Worm (Caenorhabditis elegans): ENCODE measurements around the gene zipt-16.
"Not testable (repeated sequence)": the region's sequence is repeated elsewhere in the genome, so short reads cannot be mapped to it uniquely, and the experiment has no call there.

zipt-16 gene

DNA sequence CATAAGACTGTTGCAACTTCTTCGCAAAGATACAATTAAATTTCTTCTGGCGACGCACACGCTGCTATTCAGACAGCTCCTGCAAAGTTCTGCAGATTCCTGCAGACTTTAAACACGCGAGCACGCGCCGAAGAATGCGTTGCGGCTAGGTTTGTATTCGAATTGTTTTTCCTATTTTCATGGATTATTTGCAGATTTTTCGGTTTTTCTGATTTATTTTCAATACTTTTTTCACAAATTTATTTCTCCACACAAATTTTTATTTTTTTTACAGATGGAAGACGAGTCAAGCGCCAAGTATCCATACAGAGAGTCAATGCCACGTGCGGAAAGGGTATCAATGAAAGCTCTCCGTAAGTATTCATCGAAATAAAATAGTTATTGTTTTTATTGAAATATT, 12.8 kb downstream of the zipt-16 start, which contains the start of gene T11F9.7:
T11F9.7 (plus strand) TSS at position 301 of the 400 bp plus-strand sequence.
- TF ChIP-seq mes-2 (tag; optimal IDR thresholded peaks at IDR 0.05; ENCODE audit: poor library complexity, severe bottlenecking); ctbp-1 (GFP tag; IDR thresholded peaks at IDR 0.05); zip-11 (GFP tag; IDR thresholded peaks at IDR 0.05): not testable (repeated sequence)

ce11 chrV:11478028-11478427, 15.2 kb downstream of the zipt-16 start:
- peak in 1 of 2 experiments; percentile 41 for TF ChIP-seq unc-62 (GFP tag; optimal IDR thresholded peaks at IDR 0.05 in 1 of 2)
- not testable (repeated sequence) for TF ChIP-seq unc-62 (tag; optimal IDR thresholded peaks at IDR 0.05)
- peak; percentile 53 for TF ChIP-seq unc-130 (GFP tag; optimal IDR thresholded peaks at IDR 0.05)

DNA sequence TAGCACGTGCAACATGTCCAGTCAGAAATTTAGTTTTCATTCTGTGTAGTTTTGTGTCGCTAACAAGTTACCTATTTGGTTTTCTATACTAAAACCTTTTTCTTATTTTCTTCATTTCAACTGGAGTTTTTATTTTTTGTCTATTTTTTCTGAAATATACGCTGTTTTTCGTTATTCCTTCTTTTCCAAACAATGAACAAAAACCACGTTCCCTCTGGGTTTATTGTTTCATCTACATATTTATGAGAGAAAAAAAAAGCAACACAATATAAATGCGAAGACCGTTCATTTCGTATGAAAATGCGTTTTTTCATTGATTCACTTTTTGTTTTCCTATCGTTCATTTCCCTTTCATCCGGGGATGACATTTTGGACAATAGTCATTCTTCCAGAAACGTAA, 16.6 kb downstream of the zipt-16 start, which contains the start of gene T11F9.22:
T11F9.22 (plus strand) TSS at position 301 of the 400 bp plus-strand sequence.
- TF ChIP-seq nhr-76 (tag; optimal IDR thresholded peaks at IDR 0.05), result no peak
- no peak for TF ChIP-seq nhr-10 (tag; optimal IDR thresholded peaks at IDR 0.05)
- no peak for TF ChIP-seq ceh-32 (tag; optimal IDR thresholded peaks at IDR 0.05; ENCODE audit: poor library complexity)
- TF ChIP-seq sdz-12 (GFP tag; optimal IDR thresholded peaks at IDR 0.05), result no peak
- no peak for TF ChIP-seq ama-1 (optimal IDR thresholded peaks at IDR 0.05)
- TF ChIP-seq dpl-1 (GFP tag; optimal IDR thresholded peaks at IDR 0.05), result no peak
- no peak for TF ChIP-seq nhr-11 (tag; optimal IDR thresholded peaks at IDR 0.05)

DNA sequence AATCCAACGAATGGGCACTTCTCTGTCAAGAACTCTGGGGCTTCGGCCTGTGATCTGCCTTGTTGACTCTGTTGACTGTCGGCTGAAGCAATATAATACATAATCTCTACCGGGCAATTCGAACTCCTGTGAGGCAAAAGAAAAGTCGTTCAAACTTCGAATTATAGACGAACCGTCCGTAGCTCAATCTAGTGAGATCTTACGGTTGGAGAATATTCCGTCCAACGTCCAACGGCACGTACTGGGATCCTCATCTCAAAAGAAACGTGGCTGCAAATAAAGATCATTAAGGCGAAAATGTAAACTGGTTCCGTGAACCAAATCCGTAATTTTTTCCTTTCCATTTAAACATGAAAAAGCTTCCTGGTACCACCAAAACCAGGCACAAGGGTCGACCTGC, 17.9 kb downstream of the zipt-16 start, which contains the start of gene T11F9.14:
T11F9.14 (minus strand) TSS at position 101 of the 400 bp plus-strand sequence.
- not testable (repeated sequence) for TF ChIP-seq ceh-28, zfp-2, fos-1 (tag; optimal IDR thresholded peaks at IDR 0.05)

ce11 chrV:11483580-11484092, 20.8 kb downstream of the zipt-16 start, which contains the start of gene col-157:
col-157 (plus strand) TSS chrV:11484042.
- TF ChIP-seq hmg-1.1 (GFP tag; IDR thresholded peaks at IDR 0.05); tag-97 (GFP tag; IDR thresholded peaks at IDR 0.05); nhr-28 (tag; optimal IDR thresholded peaks at IDR 0.05): not testable (repeated sequence)

ce11 chrV:11484404-11484803, 21.6 kb downstream of the zipt-16 start:
- TF ChIP-seq fkh-10 (GFP tag; optimal IDR thresholded peaks at IDR 0.05) (no peak), D1046.2 (GFP tag; IDR thresholded peaks at IDR 0.05) (no peak), set-16 (GFP tag; IDR thresholded peaks at IDR 0.05) (peak; percentile 87), egl-43 (GFP tag; IDR thresholded peaks at IDR 0.05) (no peak)

ce11 chrV:11485558-11485957, 22.7 kb downstream of the zipt-16 start, which contains the start of gene srh-1:
srh-1 (plus strand) TSS chrV:11485858.
- TF ChIP-seq ZK337.2 (GFP tag; IDR thresholded peaks at IDR 0.05) (no peak), F44E2.7 (GFP tag; IDR thresholded peaks at IDR 0.05) (no peak), lsy-2 (tag; optimal IDR thresholded peaks at IDR 0.05) (no peak), php-3 (GFP tag; IDR thresholded peaks at IDR 0.05) (no peak), tag-97 (GFP tag; IDR thresholded peaks at IDR 0.05) (no peak), hlh-11 (tag; optimal IDR thresholded peaks at IDR 0.05) (no peak), lir-3 (tag; optimal IDR thresholded peaks at IDR 0.05) (no peak), Y48G9A.11 (GFP tag; IDR thresholded peaks at IDR 0.05) (no peak), set-16 (GFP tag; IDR thresholded peaks at IDR 0.05) (no peak), duxl-1 (tag; optimal IDR thresholded peaks at IDR 0.05; ENCODE audit: poor library complexity) (no peak), nhr-111 (GFP tag; optimal IDR thresholded peaks at IDR 0.05) (no peak), jun-1 (tag; optimal IDR thresholded peaks at IDR 0.05) (no peak), Y105C5A.15 (GFP tag; IDR thresholded peaks at IDR 0.05) (no peak), dve-1 (tag; optimal IDR thresholded peaks at IDR 0.05; ENCODE audit: insufficient read depth) (no peak), madf-9 (GFP tag; conservative IDR thresholded peaks at IDR 0.05) (no peak), nhr-237 (tag; optimal IDR thresholded peaks at IDR 0.05) (no peak), daf-8 (GFP tag; IDR thresholded peaks at IDR 0.05) (no peak), nhr-10 (tag; optimal IDR thresholded peaks at IDR 0.05) (no peak), egl-43 (GFP tag; IDR thresholded peaks at IDR 0.05) (no peak)

Measured in whole organism, L4 larva.